Worm (Caenorhabditis elegans) whole organism, L4 larva: ENCODE results near the gene ptr-15.

Experiments
- D1046.2 ChIP-seq: fragments of 200-800 bp; sonication (Bioruptor generic); IDR thresholded peaks from 2 replicates; pipeline ENCODE4 v1.3.6; 2022; ENCODE audit warnings: missing genetic modification characterization, missing compliant biosample characterization
- F26F4.8 ChIP-seq: fragments of 200-800 bp; sonication (Bioruptor generic); conservative IDR thresholded peaks from 2 replicates; pipeline ENCODE4 v1.3.6; 2022; ENCODE audit warnings: missing genetic modification characterization, missing compliant biosample characterization
- F37D6.2 ChIP-seq: sonication (generic microtip); optimal IDR thresholded peaks from 2 replicates; lab custom pipeline; 2016; ENCODE audit warnings: mild to moderate bottlenecking, missing genetic modification characterization, missing compliant biosample characterization
- F44E2.7 ChIP-seq: fragments of 200-800 bp; sonication (Bioruptor generic); IDR thresholded peaks from 2 replicates; pipeline ENCODE4 v2.1.2; 2022; ENCODE audit warnings: missing genetic modification characterization, missing compliant biosample characterization
- F49E8.2 ChIP-seq: sonication (generic microtip); optimal IDR thresholded peaks from 2 replicates; lab custom pipeline; 2016; ENCODE audit warnings: missing compliant biosample characterization, mild to moderate bottlenecking, missing genetic modification characterization, borderline replicate concordance
- T26A8.4 ChIP-seq: fragments of 200-800 bp; sonication (Bioruptor generic); IDR thresholded peaks from 2 replicates; pipeline ENCODE4 v1.3.6; 2022; ENCODE audit warnings: missing genetic modification characterization, missing compliant biosample characterization
- Y105C5A.15 ChIP-seq: fragments of 200-800 bp; sonication (Bioruptor generic); IDR thresholded peaks from 2 replicates; pipeline ENCODE4 v1.3.6; 2022; ENCODE audit warnings: missing genetic modification characterization, missing compliant biosample characterization
- Y75B8A.6 ChIP-seq: fragments of 200-800 bp; sonication (Bioruptor generic); IDR thresholded peaks from 2 replicates; pipeline ENCODE4 v1.3.6; 2022; ENCODE audit warnings: missing genetic modification reagents, missing genetic modification characterization, missing compliant biosample characterization
- ZK337.2 ChIP-seq: fragments of 200-800 bp; sonication (Bioruptor generic); IDR thresholded peaks from 2 replicates; pipeline ENCODE4 v1.3.6; 2022; ENCODE audit warnings: missing genetic modification reagents, missing genetic modification characterization, missing compliant biosample characterization
- ZK546.5 ChIP-seq, 2 experiments: sonication (generic microtip); optimal IDR thresholded peaks; 2 replicates each; lab custom pipeline; 2017; ENCODE audit warnings: missing biosample characterization in 2 of 2, missing genetic modification characterization in 2 of 2
- aha-1 ChIP-seq: fragments of 150-350 bp; peaks from one replicate; lab custom pipeline; 2014; ENCODE audit warnings: missing biosample characterization, missing genetic modification characterization
- aly-2 ChIP-seq: sonication (generic microtip); optimal IDR thresholded peaks from 2 replicates; lab custom pipeline; 2018; ENCODE audit warnings: missing biosample characterization, missing genetic modification characterization
- arid-1 ChIP-seq: fragments of 200-800 bp; sonication (Bioruptor generic); conservative IDR thresholded peaks from 2 replicates; pipeline ENCODE4 v1.3.6; 2022; ENCODE audit warnings: missing genetic modification reagents, missing genetic modification characterization, missing compliant biosample characterization
- ceh-20 ChIP-seq: fragments of 200-800 bp; sonication (Bioruptor generic); IDR thresholded peaks from 2 replicates; pipeline ENCODE4 v1.3.6; 2022; ENCODE audit warnings: missing genetic modification reagents, missing genetic modification characterization, missing compliant biosample characterization
- cey-2 ChIP-seq: sonication (generic microtip); optimal IDR thresholded peaks from 3 replicates; lab custom pipeline; 2017; ENCODE audit warnings: missing genetic modification characterization, mild to moderate bottlenecking, missing compliant biosample characterization, antibody characterized with exemption, borderline replicate concordance; ENCODE audit not compliant: insufficient read depth
- daf-16 ChIP-seq, 3 experiments: sonication (generic microtip); optimal IDR thresholded peaks; 2 replicates each; lab custom pipeline; 2016 to 2017; ENCODE audit warnings: missing genetic modification characterization in 3 of 3, missing genetic modification reagents in 3 of 3, mild to moderate bottlenecking in 2 of 3, missing compliant biosample characterization in 2 of 3, missing biosample characterization in 1 of 3, moderate library complexity in 1 of 3
- dmd-8 ChIP-seq: fragments of 200-800 bp; sonication (Bioruptor generic); IDR thresholded peaks from 2 replicates; pipeline ENCODE4 v1.3.6; 2022; ENCODE audit warnings: missing genetic modification characterization, missing compliant biosample characterization
- egl-43 ChIP-seq: fragments of 200-800 bp; sonication (Bioruptor generic); IDR thresholded peaks from 2 replicates; pipeline ENCODE4 v1.3.6; 2022; ENCODE audit warnings: missing genetic modification reagents, missing genetic modification characterization, missing compliant biosample characterization
- gei-8 ChIP-seq: fragments of 200-800 bp; sonication (Bioruptor generic); optimal IDR thresholded peaks from 2 replicates; lab custom pipeline; 2018; ENCODE audit warnings: mild to moderate bottlenecking, missing genetic modification characterization, missing compliant biosample characterization
- jun-1 ChIP-seq: fragments of 150-350 bp; optimal IDR thresholded peaks from 2 replicates; lab custom pipeline; 2014; ENCODE audit warnings: missing biosample characterization, missing genetic modification reagents, missing genetic modification characterization
- lim-7 ChIP-seq: fragments of 200-800 bp; sonication (Bioruptor generic); IDR thresholded peaks from 2 replicates; pipeline ENCODE4 v1.3.6; 2022; ENCODE audit warnings: missing genetic modification characterization, missing compliant biosample characterization
- lin-13 ChIP-seq: fragments of 150-350 bp; optimal IDR thresholded peaks from 2 replicates; lab custom pipeline; 2014; ENCODE audit warnings: missing biosample characterization, missing genetic modification reagents, missing genetic modification characterization
- lin-15B ChIP-seq: fragments of 150-350 bp; sonication (generic microtip); optimal IDR thresholded peaks from 3 replicates; lab custom pipeline; 2014; ENCODE audit warnings: missing biosample characterization, missing genetic modification characterization
- lin-38 ChIP-seq: fragments of 200-800 bp; sonication (Bioruptor generic); IDR thresholded peaks from 2 replicates; pipeline ENCODE4 v1.3.6; 2022; ENCODE audit warnings: missing genetic modification reagents, missing genetic modification characterization, missing compliant biosample characterization
- mdt-29 ChIP-seq: fragments of 200-800 bp; sonication (Bioruptor generic); IDR thresholded peaks from 2 replicates; pipeline ENCODE4 v1.3.6; 2022; ENCODE audit warnings: missing genetic modification reagents, missing genetic modification characterization, missing compliant biosample characterization
- nhr-237 ChIP-seq: sonication (generic microtip); optimal IDR thresholded peaks from 2 replicates; lab custom pipeline; 2017; ENCODE audit warnings: missing biosample characterization, missing genetic modification characterization
- nhr-25 ChIP-seq: sonication (generic microtip); optimal IDR thresholded peaks from 2 replicates; lab custom pipeline; 2017; ENCODE audit warnings: missing genetic modification characterization, mild to moderate bottlenecking, missing compliant biosample characterization, antibody characterized with exemption, moderate library complexity, borderline replicate concordance; ENCODE audit not compliant: insufficient read depth
- nhr-28 ChIP-seq: fragments of 150-350 bp; optimal IDR thresholded peaks from 2 replicates; lab custom pipeline; 2014; ENCODE audit warnings: missing biosample characterization, missing genetic modification characterization
- nhr-42 ChIP-seq: fragments of 200-800 bp; sonication (Bioruptor generic); IDR thresholded peaks from 2 replicates; pipeline ENCODE4 v1.3.6; 2022; ENCODE audit warnings: missing genetic modification characterization, missing compliant biosample characterization
- nhr-48 ChIP-seq: sonication (generic microtip); optimal IDR thresholded peaks from 2 replicates; lab custom pipeline; 2016; ENCODE audit warnings: mild to moderate bottlenecking, missing genetic modification characterization, missing compliant biosample characterization
- skn-1 ChIP-seq: fragments of 150-350 bp; optimal IDR thresholded peaks from 2 replicates; lab custom pipeline; 2014; ENCODE audit warnings: missing biosample characterization, missing genetic modification characterization
- spr-3 ChIP-seq: fragments of 200-800 bp; sonication (Bioruptor generic); optimal IDR thresholded peaks from 2 replicates; lab custom pipeline; 2018; ENCODE audit warnings: mild to moderate bottlenecking, missing genetic modification characterization, missing compliant biosample characterization
- unc-62 ChIP-seq, 3 experiments: fragments of 150-350 bp in 1 of 3; sonication (generic microtip); optimal IDR thresholded peaks in 2 of 3; peaks in 1 of 3; 1 replicate in 1 of 3; 2 replicates in 2 of 3; lab custom pipeline; 2014 to 2017; ENCODE audit warnings: missing biosample characterization in 3 of 3, missing genetic modification characterization in 3 of 3, missing genetic modification reagents in 3 of 3, missing genotype in 1 of 3
- vab-7 ChIP-seq: fragments of 200-800 bp; sonication (Bioruptor generic); IDR thresholded peaks from 2 replicates; pipeline ENCODE4 v1.3.6; 2022; ENCODE audit warnings: missing genetic modification reagents, missing genetic modification characterization, missing compliant biosample characterization
- zfp-3 ChIP-seq: fragments of 200-800 bp; sonication (Bioruptor generic); conservative IDR thresholded peaks from 2 replicates; pipeline ENCODE4 v1.3.6; 2022; ENCODE audit warnings: missing genetic modification reagents, missing genetic modification characterization, missing compliant biosample characterization
- zip-11 ChIP-seq: fragments of 200-800 bp; sonication (Bioruptor generic); IDR thresholded peaks from 2 replicates; pipeline ENCODE4 v1.3.6; 2022; ENCODE audit warnings: missing genetic modification characterization, missing compliant biosample characterization

ptr-15 gene

ce11 chrV:6951306-6951705 lies 18.5 kb downstream of the ptr-15 start, which contains the start of gene T07H8.11:
Gene T07H8.11 (minus strand): TSS chrV:6951406.
- TF ChIP-seq aly-2 (tag; lab: Kevin White, UChicago) (no peak), aha-1 (tag; lab: Kevin White, UChicago) (no peak), nhr-48 (no peak), Y75B8A.6 (GFP tag; lab: Robert Waterston, UW) (no peak), dmd-8 (no peak), F37D6.2 (no peak), daf-16 (GFP tag; optimal IDR thresholded peaks at IDR 0.05; lab: Kevin White, UChicago) (no peak), daf-16 (tag; optimal IDR thresholded peaks at IDR 0.05; lab: Kevin White, UChicago) (no peak), spr-3 (no peak), F49E8.2 (tag; lab: Kevin White, UChicago) (no peak)

- TF ChIP-seq vab-7 (GFP tag; lab: Robert Waterston, UW) (no peak), jun-1 (tag; lab: Kevin White, UChicago) (no peak), nhr-237 (no peak), ceh-20 (GFP tag; lab: Robert Waterston, UW) (no peak), arid-1 (GFP tag; lab: Robert Waterston, UW) (no peak), lim-7 (GFP tag; lab: Robert Waterston, UW) (no peak), ZK546.5 (tag; optimal IDR thresholded peaks at IDR 0.05; lab: Kevin White, UChicago) (no peak), nhr-42 (GFP tag; lab: Robert Waterston, UW) (no peak), egl-43 (no peak), nhr-28 (no peak)
Observed at ce11 chrV:6949770-6950169, 20.0 kb downstream of the ptr-15 start, which contains the start of gene Y57E12B.11. Gene Y57E12B.11 (minus strand): TSS chrV:6949870.

- TF ChIP-seq cey-2 (tag; lab: Kevin White, UChicago) (no peak), unc-62 (GFP tag; optimal IDR thresholded peaks at IDR 0.05 in 1 of 2; lab: Kevin White, UChicago) (no peak), unc-62 (tag; optimal IDR thresholded peaks at IDR 0.05; lab: Kevin White, UChicago) (no peak), T26A8.4 (GFP tag; lab: Robert Waterston, UW) (no peak), zfp-3 (GFP tag; lab: Robert Waterston, UW) (no peak), lin-15B (tag; lab: Kevin White, UChicago) (no peak), F44E2.7 (no peak), F26F4.8 (no peak), mdt-29 (GFP tag; lab: Robert Waterston, UW) (no peak), ZK337.2 (no peak), arid-1 (GFP tag; lab: Robert Waterston, UW) (no peak), lin-38 (no peak), aha-1 (tag; lab: Kevin White, UChicago) (no peak), gei-8 (no peak), D1046.2 (no peak), zip-11 (GFP tag; lab: Robert Waterston, UW) (no peak), lin-13 (GFP tag; lab: Kevin White, UChicago) (no peak), Y105C5A.15 (GFP tag; lab: Robert Waterston, UW) (no peak)
Observed at ce11 chrV:6948225-6948624, 21.6 kb downstream of the ptr-15 start, which contains the start of gene Y57E12B.1. Gene Y57E12B.1 (plus strand): TSS chrV:6948525.

ce11 chrV:6947442-6947841 lies 22.4 kb downstream of the ptr-15 start, which contains the start of gene Y57E12B.4:
Gene Y57E12B.4 (minus strand): TSS chrV:6947542.
- TF ChIP-seq nhr-25 (tag; lab: Kevin White, UChicago) (no peak), nhr-28 (no peak), skn-1 (tag; lab: Kevin White, UChicago) (no peak)
- TF ChIP-seq, all 104 proteins: peak for 0
